Worm (Caenorhabditis elegans) whole organism, early embryonic: Measurements from ENCODE around the gene zig-10.

Source experiments
- aly-1 ChIP-seq: sonication (generic microtip); optimal IDR thresholded peaks from 2 replicates; lab custom pipeline; 2016; ENCODE audit warnings: missing genetic modification characterization, missing compliant biosample characterization
- ama-1 ChIP-seq: fragments of 150-350 bp; optimal IDR thresholded peaks from 2 replicates; lab custom pipeline; 2014
- hmbx-1 ChIP-seq: sonication (generic microtip); optimal IDR thresholded peaks from 2 replicates; lab custom pipeline; 2016; ENCODE audit warnings: mild to moderate bottlenecking, missing genetic modification characterization, missing compliant biosample characterization
- pes-1 ChIP-seq: fragments of 200-800 bp; sonication (Bioruptor generic); IDR thresholded peaks from 2 replicates; pipeline ENCODE4 v1.3.6; 2022; ENCODE audit warnings: missing genetic modification reagents, missing genetic modification characterization, missing compliant biosample characterization

ce11 chrII:6413788-6414187 lies 15.3 kb downstream of the zig-10 start:
- no peak for TF ChIP-seq pes-1 (GFP tag; lab: Robert Waterston, UW)
- TF ChIP-seq ama-1 (lab: Kevin White, UChicago) = no peak
- no peak for TF ChIP-seq aly-1 (tag; lab: Kevin White, UChicago)
- TF ChIP-seq hmbx-1 (tag; lab: Kevin White, UChicago) = no peak
